Worm (Caenorhabditis elegans): ENCODE data around the gene sre-56.

sre-56 gene

ce11 chrII:12339644-12340043 is 15.4 kb downstream of the sre-56 start, which contains the start of gene sop-2:
sop-2 (plus strand) TSS chrII:12339944.
- TF ChIP-seq ceh-82 (tag; optimal IDR thresholded peaks at IDR 0.05) (no peak), elt-3 (tag; optimal IDR thresholded peaks at IDR 0.05) (no peak), lin-39 (tag; optimal IDR thresholded peaks at IDR 0.05) (no peak), hmg-11 (tag; optimal IDR thresholded peaks at IDR 0.05) (no peak), ceh-9 (tag; optimal IDR thresholded peaks at IDR 0.05) (no peak), pqm-1 (tag; optimal IDR thresholded peaks at IDR 0.05) (no peak), sea-2 (GFP tag; optimal IDR thresholded peaks at IDR 0.05) (no peak), R02D3.7 (tag; optimal IDR thresholded peaks at IDR 0.05) (no peak), jun-1 (tag; optimal IDR thresholded peaks at IDR 0.05) (no peak), egl-27 (tag; optimal IDR thresholded peaks at IDR 0.05) (no peak), mdl-1 (tag; optimal IDR thresholded peaks at IDR 0.05) (no peak), ztf-4 (tag; optimal IDR thresholded peaks at IDR 0.05) (no peak), zag-1 (tag; optimal IDR thresholded peaks at IDR 0.05) (no peak), fos-1 (tag; optimal IDR thresholded peaks at IDR 0.05) (no peak), ZK546.5 (tag; optimal IDR thresholded peaks at IDR 0.05) (no peak)

- peak; percentile 25 for TF ChIP-seq nhr-25 (tag; optimal IDR thresholded peaks at IDR 0.05)
- peak; percentile 16 for TF ChIP-seq nhr-23 (tag; optimal IDR thresholded peaks at IDR 0.05)
- TF ChIP-seq nfya-1 (tag; optimal IDR thresholded peaks at IDR 0.05; ENCODE audit: insufficient read depth) = peak; percentile 8
- peak; percentile 83 for TF ChIP-seq pha-4 (tag; optimal IDR thresholded peaks at IDR 0.05)
- no peak for TF ChIP-seq aly-2 (tag; optimal IDR thresholded peaks at IDR 0.05)
- TF ChIP-seq unc-62 (GFP tag; optimal IDR thresholded peaks at IDR 0.05) = no peak
These were observed 17.4 kb downstream of the sre-56 start for ce11 chrII:12341566-12342223.

ce11 chrII:12342928-12343327 is 18.7 kb downstream of the sre-56 start:
- TF ChIP-seq nhr-77 (tag; optimal IDR thresholded peaks at IDR 0.05) (no peak), nhr-237 (tag; optimal IDR thresholded peaks at IDR 0.05) (no peak), nhr-76 (tag; optimal IDR thresholded peaks at IDR 0.05) (no peak), fkh-2 (tag; optimal IDR thresholded peaks at IDR 0.05) (no peak), ama-1 (optimal IDR thresholded peaks at IDR 0.05) (no peak), nfya-1 (tag; optimal IDR thresholded peaks at IDR 0.05; ENCODE audit: insufficient read depth) (no peak), egl-27 (tag; optimal IDR thresholded peaks at IDR 0.05) (no peak), ztf-11 (tag; optimal IDR thresholded peaks at IDR 0.05) (no peak), nhr-43 (tag; optimal IDR thresholded peaks at IDR 0.05; ENCODE audit: poor library complexity, severe bottlenecking) (no peak), hmg-11 (tag; optimal IDR thresholded peaks at IDR 0.05) (no peak), snpc-4 (tag; optimal IDR thresholded peaks at IDR 0.05) (no peak)

- TF ChIP-seq elt-3 (tag; optimal IDR thresholded peaks at IDR 0.05) = no peak
- TF ChIP-seq egl-27 (tag; optimal IDR thresholded peaks at IDR 0.05) = no peak
- no peak for TF ChIP-seq nhr-77 (tag; optimal IDR thresholded peaks at IDR 0.05)
- TF ChIP-seq fkh-2 (tag; optimal IDR thresholded peaks at IDR 0.05) = no peak
- TF ChIP-seq mml-1 (tag; optimal IDR thresholded peaks at IDR 0.05) = no peak
- no peak for TF ChIP-seq nhr-28 (tag; optimal IDR thresholded peaks at IDR 0.05)
- TF ChIP-seq ztf-4 (tag; optimal IDR thresholded peaks at IDR 0.05) = no peak
- TF ChIP-seq egl-5 (tag; optimal IDR thresholded peaks at IDR 0.05) = no peak
- no peak for TF ChIP-seq tbx-2 (tag; optimal IDR thresholded peaks at IDR 0.05)
- no peak for TF ChIP-seq nhr-25 (tag; optimal IDR thresholded peaks at IDR 0.05)
- no peak for TF ChIP-seq jun-1 (tag; optimal IDR thresholded peaks at IDR 0.05)
- TF ChIP-seq nhr-76 (tag; optimal IDR thresholded peaks at IDR 0.05) = no peak
These were observed 19.5 kb downstream of the sre-56 start for ce11 chrII:12343710-12344109.

ce11 chrII:12344787-12345186 is 20.5 kb downstream of the sre-56 start, which contains the start of gene C44C11.6:
C44C11.6 (plus strand) TSS chrII:12344809.
- TF ChIP-seq elt-1 (tag; optimal IDR thresholded peaks at IDR 0.05) = no peak
- peak; percentile 30 for TF ChIP-seq elt-2 (tag; optimal IDR thresholded peaks at IDR 0.05)

Data from whole organism, L3 larva.